Worm (Caenorhabditis elegans): ENCODE measurements around the gene gpr-1.

The gpr-1 gene

DNA sequence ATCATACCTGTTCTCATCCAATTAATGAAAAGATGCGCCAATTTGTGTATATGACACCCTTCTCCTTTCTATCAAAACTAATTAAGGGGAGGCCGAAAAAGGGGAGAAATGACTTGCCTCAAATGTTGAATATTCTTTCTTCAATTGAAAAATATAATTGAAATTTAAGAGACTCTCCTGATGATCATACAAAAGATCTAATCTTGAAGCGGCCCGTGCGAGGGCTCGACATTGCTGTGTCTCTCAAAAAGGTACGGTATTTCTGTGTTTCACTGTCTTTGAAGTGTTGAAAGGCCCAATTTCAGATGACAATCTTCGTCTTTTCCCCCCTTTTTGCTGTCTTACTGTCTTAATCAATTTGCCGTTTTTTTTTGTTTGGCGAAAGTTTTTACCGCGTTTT is 7.7 kb upstream of the gpr-1 start:
- TF ChIP-seq T07F8.4 (tag; optimal IDR thresholded peaks at IDR 0.05) = no peak
- no peak for TF ChIP-seq ztf-26 (tag; optimal IDR thresholded peaks at IDR 0.05)
- TF ChIP-seq hlh-26 (GFP tag; conservative IDR thresholded peaks at IDR 0.05) = no peak
- TF ChIP-seq bed-1 (GFP tag; IDR thresholded peaks at IDR 0.05) = no peak
- TF ChIP-seq F55B11.4 (tag; optimal IDR thresholded peaks at IDR 0.05; ENCODE audit: borderline replicate concordance, insufficient read depth) = no peak
- no peak for TF ChIP-seq rcor-1 (GFP tag; IDR thresholded peaks at IDR 0.05)
- no peak for TF ChIP-seq aptf-2 (GFP tag; conservative IDR thresholded peaks at IDR 0.05)
- TF ChIP-seq ceh-91 (GFP tag; IDR thresholded peaks at IDR 0.05) = no peak
- no peak for TF ChIP-seq lin-40 (tag; optimal IDR thresholded peaks at IDR 0.05)
- TF ChIP-seq snpc-1.3 (tag; optimal IDR thresholded peaks at IDR 0.05; ENCODE audit: insufficient read depth) = no peak
- TF ChIP-seq ama-1 (optimal IDR thresholded peaks at IDR 0.05) = no peak
- TF ChIP-seq ama-1 (GFP tag; optimal IDR thresholded peaks at IDR 0.05) = no peak
- no peak for TF ChIP-seq F49E8.2 (tag; optimal IDR thresholded peaks at IDR 0.05; ENCODE audit: insufficient read depth)
- no peak for TF ChIP-seq C06A6.2 (GFP tag; conservative IDR thresholded peaks at IDR 0.05)
- TF ChIP-seq hmg-20 (GFP tag; IDR thresholded peaks at IDR 0.05) = no peak
- no peak for TF ChIP-seq ztf-28 (GFP tag; IDR thresholded peaks at IDR 0.05)
- no peak for TF ChIP-seq egl-18 (GFP tag; IDR thresholded peaks at IDR 0.05)
- TF ChIP-seq Y53F4B.3 (GFP tag; IDR thresholded peaks at IDR 0.05) = no peak
- TF ChIP-seq hmg-1.2 (GFP tag; IDR thresholded peaks at IDR 0.05) = no peak
- TF ChIP-seq let-526 (GFP tag; IDR thresholded peaks at IDR 0.05) = no peak

DNA sequence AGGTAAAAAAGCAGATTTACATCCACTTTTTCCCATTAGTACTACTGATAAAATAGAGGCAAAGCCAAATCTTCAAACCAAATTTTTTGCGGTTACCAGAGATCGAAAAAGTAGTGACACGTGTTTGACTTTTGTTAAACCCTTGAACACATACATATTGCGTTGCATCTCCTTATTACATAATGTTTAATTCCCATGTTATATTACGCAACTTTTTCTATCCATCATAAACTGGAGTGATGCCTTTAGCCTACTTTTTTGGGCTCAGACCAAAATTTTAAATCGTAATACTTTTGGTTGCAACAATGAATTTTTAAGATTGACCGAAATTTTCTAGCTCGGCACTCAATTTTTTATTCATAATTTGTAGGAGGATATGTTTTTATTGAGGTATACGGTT is 6.8 kb upstream of the gpr-1 start:
- TF ChIP-seq Y67H2A.10 (GFP tag; conservative IDR thresholded peaks at IDR 0.05) (no peak), sdz-38 (tag; optimal IDR thresholded peaks at IDR 0.05) (no peak), hmg-20 (GFP tag; IDR thresholded peaks at IDR 0.05) (no peak), unc-62 (GFP tag; optimal IDR thresholded peaks at IDR 0.05) (no peak), akir-1 (GFP tag; optimal IDR thresholded peaks at IDR 0.05) (no peak), unc-130 (GFP tag; optimal IDR thresholded peaks at IDR 0.05) (no peak), madf-6 (GFP tag; IDR thresholded peaks at IDR 0.05) (no peak), hlh-26 (GFP tag; conservative IDR thresholded peaks at IDR 0.05) (no peak), cebp-2 (GFP tag; IDR thresholded peaks at IDR 0.05) (no peak), F33H1.4 (GFP tag; IDR thresholded peaks at IDR 0.05) (no peak), ccch-3 (GFP tag; optimal IDR thresholded peaks at IDR 0.05) (no peak)

DNA sequence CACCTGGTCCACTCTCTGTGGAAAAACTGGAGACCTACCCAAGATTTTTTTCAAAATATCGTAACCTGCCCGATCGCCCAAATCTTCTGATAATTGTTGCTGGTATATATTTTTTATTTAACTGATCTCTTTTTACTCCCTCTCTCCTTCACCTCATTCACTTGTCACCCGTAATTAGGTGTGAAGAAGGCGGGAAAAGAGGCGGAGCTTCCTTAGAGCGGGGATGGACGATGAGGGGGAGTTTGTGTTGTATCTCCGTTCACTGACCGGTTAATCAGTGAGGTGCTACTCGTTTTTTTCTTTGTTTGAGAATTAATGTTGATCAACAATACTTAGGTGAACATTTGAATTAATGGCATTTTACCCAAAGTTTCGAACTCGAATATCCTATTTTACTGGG is 6.3 kb upstream of the gpr-1 start, which contains the start of gene ceh-16:
Gene ceh-16 (plus strand): TSS at position 301 of the 400 bp plus-strand sequence.
- TF ChIP-seq nfyb-1 (GFP tag; IDR thresholded peaks at IDR 0.05) = no peak
- TF ChIP-seq Y53F4B.3 (GFP tag; IDR thresholded peaks at IDR 0.05) = no peak
- TF ChIP-seq nhr-80 (tag; optimal IDR thresholded peaks at IDR 0.05) = no peak
- TF ChIP-seq F23B12.7 (tag; optimal IDR thresholded peaks at IDR 0.05; ENCODE audit: insufficient read depth) = no peak
- no peak for TF ChIP-seq nhr-27 (tag; optimal IDR thresholded peaks at IDR 0.05)
- no peak for TF ChIP-seq lsy-27 (tag; optimal IDR thresholded peaks at IDR 0.05; ENCODE audit: borderline replicate concordance, insufficient read depth)
- TF ChIP-seq T07F8.4 (tag; optimal IDR thresholded peaks at IDR 0.05) = no peak
- TF ChIP-seq nfya-1 (tag; optimal IDR thresholded peaks at IDR 0.05; ENCODE audit: borderline replicate concordance, insufficient read depth) = no peak
- TF ChIP-seq mes-4 (tag; optimal IDR thresholded peaks at IDR 0.05) = no peak
- TF ChIP-seq rec-8 (tag; optimal IDR thresholded peaks at IDR 0.05) = no peak
- TF ChIP-seq hlh-26 (GFP tag; conservative IDR thresholded peaks at IDR 0.05) = no peak

All from whole organism, young adult.